Fruit fly (Drosophila melanogaster): Measurements from ENCODE around the gene Esp.
A peak's percentile ranks its signal among the peaks of the same experiment; 100 is the strongest.

The Esp gene

DNA sequence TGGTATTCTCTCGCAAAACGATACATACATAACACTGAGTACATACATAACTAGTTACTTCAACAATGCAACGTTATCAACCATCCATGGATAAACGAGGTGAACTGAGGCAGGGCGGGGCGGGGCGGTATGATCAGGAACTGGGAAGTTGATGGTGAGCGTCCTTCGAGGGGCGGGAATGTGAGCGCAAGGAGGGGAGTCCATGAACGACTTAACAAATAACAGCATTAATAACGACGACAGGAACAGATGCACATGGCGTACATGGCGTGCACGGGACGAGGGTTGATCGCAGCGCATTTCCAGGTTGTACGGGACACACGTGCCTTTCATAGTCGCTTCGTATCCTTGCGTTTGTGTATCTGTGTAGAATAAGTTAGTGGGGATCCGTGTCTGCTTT lies 26.2 kb downstream of the Esp start:
- TF ChIP-seq pros (GFP tag; optimal IDR thresholded peaks at IDR 0.05) (peak; percentile 83), yki (optimal IDR thresholded peaks at IDR 0.05) (no peak), pho (GFP tag; optimal IDR thresholded peaks at IDR 0.05) (no peak), CG3163 (GFP tag; optimal IDR thresholded peaks at IDR 0.05) (no peak), Gsc (GFP tag; IDR thresholded peaks at IDR 0.05) (no peak), CG13123 (GFP tag; optimal IDR thresholded peaks at IDR 0.05) (no peak), so (GFP tag; IDR thresholded peaks at IDR 0.05) (no peak), tll (GFP tag; optimal IDR thresholded peaks at IDR 0.05) (no peak), Med (GFP tag) (peak; percentile 28), Antp (GFP tag; optimal IDR thresholded peaks at IDR 0.05) (no peak), NK7.1 (GFP tag; optimal IDR thresholded peaks at IDR 0.05) (no peak), Tbp (GFP tag; optimal IDR thresholded peaks at IDR 0.05) (no peak), sisA (GFP tag; IDR thresholded peaks at IDR 0.05) (no peak), crc (GFP tag; optimal IDR thresholded peaks at IDR 0.05) (no peak), CG3726 (GFP tag; IDR thresholded peaks at IDR 0.05) (no peak), Ets97D (GFP tag; optimal IDR thresholded peaks at IDR 0.05) (no peak), dimm (GFP tag; IDR thresholded peaks at IDR 0.05) (no peak), br (optimal IDR thresholded peaks at IDR 0.05) (no peak), Hr51 (GFP tag; optimal IDR thresholded peaks at IDR 0.05) (no peak), ac (GFP tag; optimal IDR thresholded peaks at IDR 0.05) (no peak), lov (optimal IDR thresholded peaks at IDR 0.05) (no peak), lov (GFP tag; IDR thresholded peaks at IDR 0.05) (no peak), CG13624 (GFP tag; optimal IDR thresholded peaks at IDR 0.05) (no peak), CG17359 (tag; optimal IDR thresholded peaks at IDR 0.05) (no peak), CG16779 (GFP tag; IDR thresholded peaks at IDR 0.05) (no peak), CG10431 (GFP tag; optimal IDR thresholded peaks at IDR 0.05) (peak; percentile 100), ATbp (GFP tag; optimal IDR thresholded peaks at IDR 0.05) (no peak), tap (tag; optimal IDR thresholded peaks at IDR 0.05) (no peak), HmgZ (tag; optimal IDR thresholded peaks at IDR 0.05) (no peak), kay (GFP tag; optimal IDR thresholded peaks at IDR 0.05) (no peak), CG3847 (GFP tag; IDR thresholded peaks at IDR 0.05) (no peak), grn (GFP tag; optimal IDR thresholded peaks at IDR 0.05) (no peak), nerfin-1 (tag; optimal IDR thresholded peaks at IDR 0.05) (peak; percentile 66), CG4404 (GFP tag; IDR thresholded peaks at IDR 0.05) (no peak), NC2β (GFP tag; optimal IDR thresholded peaks at IDR 0.05) (no peak), ttk (GFP tag; IDR thresholded peaks at IDR 0.05) (no peak), Dp (GFP tag; optimal IDR thresholded peaks at IDR 0.05) (no peak), ssp (GFP tag; IDR thresholded peaks at IDR 0.05) (no peak), CG6791 (GFP tag; IDR thresholded peaks at IDR 0.05; ENCODE audit: partially characterized antibody) (no peak), Opbp (GFP tag; IDR thresholded peaks at IDR 0.05; ENCODE audit: partially characterized antibody) (0 out of 3 replicates have a peak, but pooled peaks have one; percentile 25), D19A (tag; optimal IDR thresholded peaks at IDR 0.05) (no peak), chm (GFP tag; IDR thresholded peaks at IDR 0.05) (no peak), bcd (GFP tag; optimal IDR thresholded peaks at IDR 0.05) (no peak), repo (GFP tag; optimal IDR thresholded peaks at IDR 0.05) (no peak), CG1792 (GFP tag; optimal IDR thresholded peaks at IDR 0.05) (no peak), Sry-δ (GFP tag; optimal IDR thresholded peaks at IDR 0.05) (no peak), pan (optimal IDR thresholded peaks at IDR 0.05) (no peak), pan (GFP tag; optimal IDR thresholded peaks at IDR 0.05 in 1 of 2, IDR thresholded peaks at IDR 0.05 in 1 of 2) (no peak), crol (GFP tag; IDR thresholded peaks at IDR 0.05) (peak; percentile 65; the same call in 1 of the 2 replicates), danr (GFP tag; IDR thresholded peaks at IDR 0.05) (no peak), Rfx (GFP tag; IDR thresholded peaks at IDR 0.05) (no peak), TFAM (GFP tag; optimal IDR thresholded peaks at IDR 0.05) (no peak)
